Worm (Caenorhabditis elegans) whole organism, L4 larva: ENCODE measurements around the gene dct-6.

ENCODE experiments used
- D1046.2 ChIP-seq: fragments of 200-800 bp; sonication (Bioruptor generic); IDR thresholded peaks from 2 replicates; pipeline ENCODE4 v1.3.6; 2022; ENCODE audit warnings: missing genetic modification characterization, missing compliant biosample characterization
- F10B5.3 ChIP-seq: sonication (generic microtip); optimal IDR thresholded peaks from 2 replicates; lab custom pipeline; 2016; ENCODE audit warnings: mild to moderate bottlenecking, missing genetic modification characterization, missing compliant biosample characterization
- F49E8.2 ChIP-seq: sonication (generic microtip); optimal IDR thresholded peaks from 2 replicates; lab custom pipeline; 2016; ENCODE audit warnings: missing compliant biosample characterization, mild to moderate bottlenecking, missing genetic modification characterization, borderline replicate concordance
- R02D3.7 ChIP-seq: fragments of 150-350 bp; sonication (generic microtip); optimal IDR thresholded peaks from 3 replicates; lab custom pipeline; 2014; ENCODE audit warnings: missing biosample characterization, missing genetic modification characterization
- Y105C5A.15 ChIP-seq: fragments of 200-800 bp; sonication (Bioruptor generic); IDR thresholded peaks from 2 replicates; pipeline ENCODE4 v1.3.6; 2022; ENCODE audit warnings: missing genetic modification characterization, missing compliant biosample characterization
- ZK546.5 ChIP-seq, 2 experiments: sonication (generic microtip); optimal IDR thresholded peaks; 2 replicates each; lab custom pipeline; 2017; ENCODE audit warnings: missing biosample characterization in 2 of 2, missing genetic modification characterization in 2 of 2
- aha-1 ChIP-seq: fragments of 150-350 bp; peaks from one replicate; lab custom pipeline; 2014; ENCODE audit warnings: missing biosample characterization, missing genetic modification characterization
- ama-1 ChIP-seq: fragments of 150-350 bp; optimal IDR thresholded peaks from 2 replicates; lab custom pipeline; 2014; ENCODE audit warnings: inconsistent platforms, mixed read lengths
- attf-4 ChIP-seq: sonication (generic microtip); optimal IDR thresholded peaks from 3 replicates; lab custom pipeline; 2017; ENCODE audit warnings: missing biosample characterization, missing genetic modification characterization
- ceh-62 ChIP-seq: sonication (generic microtip); optimal IDR thresholded peaks from 2 replicates; lab custom pipeline; 2017; ENCODE audit warnings: missing biosample characterization, missing genetic modification characterization
- daf-12 ChIP-seq: fragments of 150-350 bp; optimal IDR thresholded peaks from 2 replicates; lab custom pipeline; 2014; ENCODE audit warnings: missing biosample characterization, missing genetic modification reagents, missing genetic modification characterization
- daf-16 ChIP-seq, 3 experiments: sonication (generic microtip); optimal IDR thresholded peaks; 2 replicates each; lab custom pipeline; 2016 to 2017; ENCODE audit warnings: missing genetic modification characterization in 3 of 3, missing genetic modification reagents in 3 of 3, mild to moderate bottlenecking in 2 of 3, missing compliant biosample characterization in 2 of 3, missing biosample characterization in 1 of 3, moderate library complexity in 1 of 3
- daf-19 ChIP-seq: fragments of 200-800 bp; sonication (Bioruptor generic); conservative IDR thresholded peaks from 2 replicates; pipeline ENCODE4 v1.3.6; 2022; ENCODE audit warnings: missing genetic modification characterization, missing compliant biosample characterization
- daf-8 ChIP-seq: fragments of 200-800 bp; sonication (Bioruptor generic); IDR thresholded peaks from 2 replicates; pipeline ENCODE4 v1.3.6; 2022; ENCODE audit warnings: missing genetic modification characterization, missing compliant biosample characterization
- dmd-6 ChIP-seq: fragments of 200-800 bp; sonication (Bioruptor generic); IDR thresholded peaks from 2 replicates; pipeline ENCODE4 v1.3.6; 2022; ENCODE audit warnings: missing genetic modification reagents, missing genetic modification characterization, missing compliant biosample characterization
- dmd-8 ChIP-seq: fragments of 200-800 bp; sonication (Bioruptor generic); IDR thresholded peaks from 2 replicates; pipeline ENCODE4 v1.3.6; 2022; ENCODE audit warnings: missing genetic modification characterization, missing compliant biosample characterization
- dmd-9 ChIP-seq: fragments of 200-800 bp; sonication (Bioruptor generic); IDR thresholded peaks from 2 replicates; pipeline ENCODE4 v1.3.6; 2022; ENCODE audit warnings: missing genetic modification reagents, missing genetic modification characterization, missing compliant biosample characterization
- dpl-1 ChIP-seq: fragments of 150-350 bp; optimal IDR thresholded peaks from 2 replicates; lab custom pipeline; 2014; ENCODE audit warnings: missing biosample characterization, missing genetic modification reagents, missing genetic modification characterization
- duxl-1 ChIP-seq: sonication (generic microtip); optimal IDR thresholded peaks from 2 replicates; lab custom pipeline; 2016; ENCODE audit warnings: mild to moderate bottlenecking, missing genetic modification characterization, moderate library complexity, missing compliant biosample characterization; ENCODE audit not compliant: poor library complexity
- dve-1 ChIP-seq: sonication (generic microtip); optimal IDR thresholded peaks from 2 replicates; lab custom pipeline; 2017; ENCODE audit warnings: antibody characterized with exemption, mild to moderate bottlenecking, missing genetic modification characterization, missing compliant biosample characterization; ENCODE audit not compliant: insufficient read depth
- hlh-11 ChIP-seq: fragments of 200-800 bp; sonication (Bioruptor generic); optimal IDR thresholded peaks from 2 replicates; lab custom pipeline; 2018; ENCODE audit warnings: mild to moderate bottlenecking, missing genetic modification characterization, missing compliant biosample characterization
- lim-7 ChIP-seq: fragments of 200-800 bp; sonication (Bioruptor generic); IDR thresholded peaks from 2 replicates; pipeline ENCODE4 v1.3.6; 2022; ENCODE audit warnings: missing genetic modification characterization, missing compliant biosample characterization
- lin-13 ChIP-seq: fragments of 150-350 bp; optimal IDR thresholded peaks from 2 replicates; lab custom pipeline; 2014; ENCODE audit warnings: missing biosample characterization, missing genetic modification reagents, missing genetic modification characterization
- lin-29 ChIP-seq: fragments of 200-800 bp; sonication (Bioruptor generic); IDR thresholded peaks from 2 replicates; pipeline ENCODE4 v1.3.6; 2022; ENCODE audit warnings: missing genetic modification reagents, missing genetic modification characterization, missing compliant biosample characterization
- lin-38 ChIP-seq: fragments of 200-800 bp; sonication (Bioruptor generic); IDR thresholded peaks from 2 replicates; pipeline ENCODE4 v1.3.6; 2022; ENCODE audit warnings: missing genetic modification reagents, missing genetic modification characterization, missing compliant biosample characterization
- lin-39 ChIP-seq: fragments of 150-350 bp; optimal IDR thresholded peaks from 2 replicates; lab custom pipeline; 2014; ENCODE audit warnings: missing biosample characterization, missing genetic modification reagents, missing genetic modification characterization
- lir-3 ChIP-seq: sonication (generic microtip); optimal IDR thresholded peaks from 2 replicates; lab custom pipeline; 2016; ENCODE audit warnings: mild to moderate bottlenecking, missing genetic modification characterization, missing compliant biosample characterization
- lsy-2 ChIP-seq, 2 experiments: fragments of 150-350 bp in 1 of 2; sonication (generic microtip) in 1 of 2; optimal IDR thresholded peaks; 2 replicates each; lab custom pipeline; 2014 to 2017; ENCODE audit warnings: missing biosample characterization in 2 of 2, missing genetic modification characterization in 2 of 2
- mdl-1 ChIP-seq, 2 experiments: fragments of 150-350 bp in 1 of 2; sonication (generic microtip) in 1 of 2; optimal IDR thresholded peaks; 2 replicates each; lab custom pipeline; 2014 to 2017; ENCODE audit warnings: missing biosample characterization in 2 of 2, missing genetic modification characterization in 2 of 2
- mdt-29 ChIP-seq: fragments of 200-800 bp; sonication (Bioruptor generic); IDR thresholded peaks from 2 replicates; pipeline ENCODE4 v1.3.6; 2022; ENCODE audit warnings: missing genetic modification reagents, missing genetic modification characterization, missing compliant biosample characterization
- nhr-10 ChIP-seq: fragments of 150-350 bp; optimal IDR thresholded peaks from 2 replicates; lab custom pipeline; 2014; ENCODE audit warnings: missing biosample characterization, missing genetic modification characterization
- nhr-102 ChIP-seq: sonication (generic microtip); optimal IDR thresholded peaks from 2 replicates; lab custom pipeline; 2016; ENCODE audit warnings: mild to moderate bottlenecking, missing genetic modification characterization, moderate library complexity, missing compliant biosample characterization
- nhr-28 ChIP-seq: fragments of 150-350 bp; optimal IDR thresholded peaks from 2 replicates; lab custom pipeline; 2014; ENCODE audit warnings: missing biosample characterization, missing genetic modification characterization
- nhr-48 ChIP-seq: sonication (generic microtip); optimal IDR thresholded peaks from 2 replicates; lab custom pipeline; 2016; ENCODE audit warnings: mild to moderate bottlenecking, missing genetic modification characterization, missing compliant biosample characterization
- nhr-6 ChIP-seq: fragments of 150-350 bp; optimal IDR thresholded peaks from 2 replicates; lab custom pipeline; 2014; ENCODE audit warnings: missing biosample characterization, missing genetic modification characterization
- nhr-77 ChIP-seq: fragments of 150-350 bp; optimal IDR thresholded peaks from 2 replicates; lab custom pipeline; 2014; ENCODE audit warnings: missing biosample characterization, missing genetic modification characterization
- pha-4 ChIP-seq, 2 experiments: fragments of 150-350 bp in 1 of 2; fragments of 200-800 bp in 1 of 2; sonication (Bioruptor generic) in 1 of 2; IDR thresholded peaks in 1 of 2; optimal IDR thresholded peaks in 1 of 2; 2 replicates each; pipeline versions ENCODE4 v1.3.6 to Lab custom; 2014 to 2022; ENCODE audit warnings: missing genetic modification characterization in 2 of 2, missing genetic modification reagents in 2 of 2, missing biosample characterization in 1 of 2, missing compliant biosample characterization in 1 of 2
- php-3 ChIP-seq: fragments of 200-800 bp; sonication (Bioruptor generic); IDR thresholded peaks from 2 replicates; pipeline ENCODE4 v1.3.6; 2022; ENCODE audit warnings: missing genetic modification reagents, missing genetic modification characterization, missing compliant biosample characterization
- set-16 ChIP-seq: fragments of 200-800 bp; sonication (Bioruptor generic); IDR thresholded peaks from 2 replicates; pipeline ENCODE4 v1.3.6; 2022; ENCODE audit warnings: missing genetic modification reagents, missing genetic modification characterization, missing compliant biosample characterization
- snpc-4 ChIP-seq: fragments of 150-350 bp; optimal IDR thresholded peaks from 2 replicates; lab custom pipeline; 2014; ENCODE audit warnings: missing biosample characterization, missing genetic modification characterization
- spr-1 ChIP-seq: sonication (generic microtip); optimal IDR thresholded peaks from 2 replicates; lab custom pipeline; 2016; ENCODE audit warnings: mild to moderate bottlenecking, missing genetic modification characterization, missing compliant biosample characterization
- tra-1 ChIP-seq: fragments of 200-800 bp; sonication (Bioruptor generic); IDR thresholded peaks from 2 replicates; pipeline ENCODE4 v1.3.6; 2022; ENCODE audit warnings: missing genetic modification reagents, missing genetic modification characterization, missing compliant biosample characterization
- unc-130 ChIP-seq: sonication (generic microtip); optimal IDR thresholded peaks from 2 replicates; lab custom pipeline; 2016; ENCODE audit warnings: missing genetic modification reagents, missing genetic modification characterization, missing compliant biosample characterization
- unc-62 ChIP-seq, 3 experiments: fragments of 150-350 bp in 1 of 3; sonication (generic microtip); optimal IDR thresholded peaks in 2 of 3; peaks in 1 of 3; 1 replicate in 1 of 3; 2 replicates in 2 of 3; lab custom pipeline; 2014 to 2017; ENCODE audit warnings: missing biosample characterization in 3 of 3, missing genetic modification characterization in 3 of 3, missing genetic modification reagents in 3 of 3, missing genotype in 1 of 3
- vab-7 ChIP-seq: fragments of 200-800 bp; sonication (Bioruptor generic); IDR thresholded peaks from 2 replicates; pipeline ENCODE4 v1.3.6; 2022; ENCODE audit warnings: missing genetic modification reagents, missing genetic modification characterization, missing compliant biosample characterization
- zfp-2 ChIP-seq: sonication (generic microtip); optimal IDR thresholded peaks from 2 replicates; lab custom pipeline; 2016; ENCODE audit warnings: mild to moderate bottlenecking, missing genetic modification characterization, missing compliant biosample characterization
- zfp-3 ChIP-seq: fragments of 200-800 bp; sonication (Bioruptor generic); conservative IDR thresholded peaks from 2 replicates; pipeline ENCODE4 v1.3.6; 2022; ENCODE audit warnings: missing genetic modification reagents, missing genetic modification characterization, missing compliant biosample characterization
- ztf-11 ChIP-seq: fragments of 150-350 bp; optimal IDR thresholded peaks from 2 replicates; lab custom pipeline; 2014; ENCODE audit warnings: missing biosample characterization, missing genetic modification characterization
- ztf-7 ChIP-seq: fragments of 150-350 bp; optimal IDR thresholded peaks from 2 replicates; lab custom pipeline; 2014; ENCODE audit warnings: missing biosample characterization, missing genetic modification characterization

Gene dct-6

ce11 chrIII:5940525-5940974, 25.7 kb upstream of the dct-6 start (continued):
- TF ChIP-seq D1046.2 = 0 out of 2 replicates have a peak, but pooled peaks have one; percentile 21
- TF ChIP-seq F10B5.3 (tag; lab: Kevin White, UChicago) = no peak
- no peak for TF ChIP-seq ceh-62 (tag; lab: Kevin White, UChicago)
- no peak for TF ChIP-seq Y105C5A.15 (GFP tag; lab: Robert Waterston, UW)
- peak; percentile 53 for TF ChIP-seq lin-38 (GFP tag; lab: Robert Waterston, UW)
- TF ChIP-seq nhr-102 (tag; lab: Kevin White, UChicago) = no peak
- peak; percentile 67 for TF ChIP-seq nhr-28 (tag; lab: Kevin White, UChicago)
- peak; percentile 51; the same call in 1 of the 2 replicates for TF ChIP-seq lim-7 (GFP tag; lab: Robert Waterston, UW)
- no peak for TF ChIP-seq ztf-7 (tag; lab: Kevin White, UChicago)
- TF ChIP-seq attf-4 = no peak
- no peak for TF ChIP-seq daf-12 (tag; lab: Kevin White, UChicago)
- no peak for TF ChIP-seq nhr-6
- no peak for TF ChIP-seq unc-130
- TF ChIP-seq dmd-9 (GFP tag; lab: Robert Waterston, UW) = no peak
- no peak for TF ChIP-seq nhr-48 (tag; lab: Kevin White, UChicago)
- TF ChIP-seq ZK546.5 (tag; optimal IDR thresholded peaks at IDR 0.05; lab: Kevin White, UChicago) = no peak
- TF ChIP-seq lin-39 (tag; lab: Kevin White, UChicago) = no peak
- TF ChIP-seq dve-1 (tag; lab: Kevin White, UChicago) = peak; percentile 85
- TF ChIP-seq duxl-1 (tag; lab: Kevin White, UChicago) = peak; percentile 67
- TF ChIP-seq unc-62 (GFP tag; optimal IDR thresholded peaks at IDR 0.05 in 1 of 2; lab: Kevin White, UChicago) = peak in 1 of 2 experiments; percentile 99
- peak; percentile 18 for TF ChIP-seq unc-62 (tag; optimal IDR thresholded peaks at IDR 0.05; lab: Kevin White, UChicago)
- peak; percentile 56; the same call in 1 of the 2 replicates for TF ChIP-seq dmd-6
- peak; percentile 34; the same call in 1 of the 2 replicates for TF ChIP-seq tra-1 (GFP tag; lab: Robert Waterston, UW)
- TF ChIP-seq ama-1 (lab: Kevin White, UChicago) = peak; percentile 97
- TF ChIP-seq snpc-4 (tag; lab: Kevin White, UChicago) = no peak
- TF ChIP-seq lin-13 (GFP tag; lab: Kevin White, UChicago) = peak; percentile 45
- TF ChIP-seq zfp-2 (tag; lab: Kevin White, UChicago) = no peak
- no peak for TF ChIP-seq nhr-10
- TF ChIP-seq spr-1 (tag; lab: Kevin White, UChicago) = peak; percentile 40
- peak; percentile 96 for TF ChIP-seq mdl-1 (tag; optimal IDR thresholded peaks at IDR 0.05; lab: Kevin White, UChicago)
- no peak for TF ChIP-seq dpl-1 (GFP tag; lab: Kevin White, UChicago)
- TF ChIP-seq vab-7 = no peak; the same call in 1 of the 2 replicates
- TF ChIP-seq ztf-11 (tag; lab: Kevin White, UChicago) = no peak
- TF ChIP-seq daf-16 (GFP tag; optimal IDR thresholded peaks at IDR 0.05; lab: Kevin White, UChicago) = no peak
- peak; percentile 36 for TF ChIP-seq daf-16 (tag; optimal IDR thresholded peaks at IDR 0.05; lab: Kevin White, UChicago)
- peak; percentile 50 to 60 for TF ChIP-seq lsy-2 (tag; optimal IDR thresholded peaks at IDR 0.05; lab: Kevin White, UChicago)
- TF ChIP-seq aha-1 (tag; lab: Kevin White, UChicago) = peak; percentile 99
- 0 out of 2 replicates have a peak, but pooled peaks have one; percentile 21 for TF ChIP-seq daf-19 (GFP tag; lab: Robert Waterston, UW)
- no peak for TF ChIP-seq daf-8
- TF ChIP-seq nhr-77 = peak; percentile 21
- TF ChIP-seq pha-4 (GFP tag; IDR thresholded peaks at IDR 0.05; lab: Robert Waterston, UW) = peak; percentile 51; the same call in 1 of the 2 replicates
- peak; percentile 69 for TF ChIP-seq pha-4 (tag; optimal IDR thresholded peaks at IDR 0.05; lab: Kevin White, UChicago)
- TF ChIP-seq hlh-11 (tag; lab: Kevin White, UChicago) = peak; percentile 92
- peak; percentile 5; the same call in 1 of the 2 replicates for TF ChIP-seq set-16
- TF ChIP-seq dmd-8 (GFP tag; lab: Robert Waterston, UW) = peak; percentile 30; the same call in 1 of the 2 replicates
- 0 out of 2 replicates have a peak, but pooled peaks have one; percentile 50 for TF ChIP-seq mdt-29 (GFP tag; lab: Robert Waterston, UW)
- TF ChIP-seq R02D3.7 = no peak
- TF ChIP-seq zfp-3 = no peak
- TF ChIP-seq lin-29 (GFP tag; lab: Robert Waterston, UW) = no peak; the same call in 1 of the 2 replicates
- TF ChIP-seq F49E8.2 (tag; lab: Kevin White, UChicago) = no peak
- no peak for TF ChIP-seq lir-3 (tag; lab: Kevin White, UChicago)
- peak; percentile 57; the same call in 1 of the 2 replicates for TF ChIP-seq php-3 (GFP tag; lab: Robert Waterston, UW)
